Worm (Caenorhabditis elegans): ENCODE measurements around the gene lelo-1.

lelo-1 gene

ce11 chrII:6269805-6270414 lies 23.8 kb downstream of the lelo-1 start, which contains the start of gene F13H8.2:
TSS of gene F13H8.2 (plus strand) at chrII:6270364.
- TF ChIP-seq mep-1 (tag; optimal IDR thresholded peaks at IDR 0.05) = peak; percentile 31
- no peak for TF ChIP-seq zip-8 (tag; optimal IDR thresholded peaks at IDR 0.05)
- TF ChIP-seq tbx-8 (GFP tag; optimal IDR thresholded peaks at IDR 0.05) = no peak
- TF ChIP-seq nhr-2 (tag; optimal IDR thresholded peaks at IDR 0.05) = no peak
- TF ChIP-seq hlh-1 (tag; optimal IDR thresholded peaks at IDR 0.05) = no peak
- no peak for TF ChIP-seq bed-3 (GFP tag; optimal IDR thresholded peaks at IDR 0.05)
- TF ChIP-seq lin-13 (tag; optimal IDR thresholded peaks at IDR 0.05) = peak; percentile 60
- TF ChIP-seq ces-1 (GFP tag; optimal IDR thresholded peaks at IDR 0.05) = peak; percentile 93
- no peak for TF ChIP-seq M03D4.4 (tag; optimal IDR thresholded peaks at IDR 0.05)
- TF ChIP-seq unc-39 (tag; optimal IDR thresholded peaks at IDR 0.05) = no peak
- peak; percentile 59 for TF ChIP-seq pha-4 (tag; optimal IDR thresholded peaks at IDR 0.05)
- TF ChIP-seq nhr-12 (tag; optimal IDR thresholded peaks at IDR 0.05) = no peak
- TF ChIP-seq sem-2 (GFP tag; optimal IDR thresholded peaks at IDR 0.05) = no peak
- TF ChIP-seq blmp-1 (tag; optimal IDR thresholded peaks at IDR 0.05) = no peak
- peak; percentile 4 for TF ChIP-seq ceh-43 (GFP tag; optimal IDR thresholded peaks at IDR 0.05)
- peak; percentile 31 for TF ChIP-seq ceh-39 (tag; optimal IDR thresholded peaks at IDR 0.05)
- TF ChIP-seq cnd-1 (tag; optimal IDR thresholded peaks at IDR 0.05) = peak; percentile 12
- TF ChIP-seq drap-1 (GFP tag; optimal IDR thresholded peaks at IDR 0.05) = no peak
- no peak for TF ChIP-seq nhr-76 (tag; optimal IDR thresholded peaks at IDR 0.05)
- no peak for TF ChIP-seq mab-5 (tag; optimal IDR thresholded peaks at IDR 0.05)
- TF ChIP-seq unc-62 (GFP tag; optimal IDR thresholded peaks at IDR 0.05) = no peak
- TF ChIP-seq mls-2 (tag; optimal IDR thresholded peaks at IDR 0.05) = peak; percentile 9
- no peak for TF ChIP-seq ham-2 (GFP tag; optimal IDR thresholded peaks at IDR 0.05)
- no peak for TF ChIP-seq ztf-11 (tag; optimal IDR thresholded peaks at IDR 0.05)
- TF ChIP-seq flh-1 (GFP tag; optimal IDR thresholded peaks at IDR 0.05) = no peak
- TF ChIP-seq sptf-1 (tag; optimal IDR thresholded peaks at IDR 0.05) = peak; percentile 12
- TF ChIP-seq nhr-237 (tag; optimal IDR thresholded peaks at IDR 0.05) = peak; percentile 44
- no peak for TF ChIP-seq lin-32 (GFP tag; optimal IDR thresholded peaks at IDR 0.05)
- TF ChIP-seq elt-1 (tag; optimal IDR thresholded peaks at IDR 0.05; ENCODE audit: borderline replicate concordance, insufficient read depth) = no peak
- TF ChIP-seq elt-3 (tag; optimal IDR thresholded peaks at IDR 0.05) = no peak
- TF ChIP-seq unc-120 (tag; optimal IDR thresholded peaks at IDR 0.05; ENCODE audit: poor library complexity, severe bottlenecking) = peak; percentile 27
- TF ChIP-seq ceh-83 (GFP tag; optimal IDR thresholded peaks at IDR 0.05) = no peak
- TF ChIP-seq snpc-4 (tag; optimal IDR thresholded peaks at IDR 0.05) = no peak
- peak; percentile 77 for TF ChIP-seq lsy-2 (tag; optimal IDR thresholded peaks at IDR 0.05)
- TF ChIP-seq nhr-28 (tag; optimal IDR thresholded peaks at IDR 0.05) = no peak

DNA sequence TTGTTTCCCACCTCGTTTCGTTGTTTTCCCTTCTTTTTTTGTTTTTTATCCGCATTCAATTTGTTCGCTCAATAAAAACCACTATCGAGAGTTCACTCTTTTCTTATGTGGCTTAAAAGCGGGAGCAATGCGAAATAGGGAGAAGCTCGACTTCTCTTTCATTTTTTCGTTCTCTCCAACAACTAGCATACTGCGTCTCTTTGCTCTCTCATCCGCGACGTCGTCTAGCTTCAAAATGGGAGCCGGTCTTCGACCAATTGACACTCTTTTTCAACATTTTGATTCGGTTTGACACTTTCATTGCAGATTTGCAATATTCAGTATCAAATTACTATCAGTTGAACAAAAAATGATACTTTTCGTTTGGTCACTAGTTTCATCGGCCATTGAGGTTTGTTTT lies 27.8 kb downstream of the lelo-1 start, which contains the start of gene bpl-1:
bpl-1 (plus strand) TSS at position 301 of the 400 bp plus-strand sequence.
- TF ChIP-seq nhr-12 (tag; optimal IDR thresholded peaks at IDR 0.05) (no peak), snpc-4 (tag; optimal IDR thresholded peaks at IDR 0.05) (no peak), lsy-2 (tag; optimal IDR thresholded peaks at IDR 0.05) (no peak), unc-120 (tag; optimal IDR thresholded peaks at IDR 0.05; ENCODE audit: poor library complexity, severe bottlenecking) (no peak), ces-1 (GFP tag; optimal IDR thresholded peaks at IDR 0.05) (no peak), nhr-2 (tag; optimal IDR thresholded peaks at IDR 0.05) (no peak), elt-3 (tag; optimal IDR thresholded peaks at IDR 0.05) (no peak), hlh-1 (tag; optimal IDR thresholded peaks at IDR 0.05) (no peak)

ce11 chrII:6281002-6281401 lies 34.8 kb downstream of the lelo-1 start, which contains the start of gene scly-1:
TSS of gene scly-1 (minus strand) at chrII:6281102.
- TF ChIP-seq mab-5 (tag; optimal IDR thresholded peaks at IDR 0.05) (no peak), drap-1 (GFP tag; optimal IDR thresholded peaks at IDR 0.05) (no peak), elt-1 (tag; optimal IDR thresholded peaks at IDR 0.05; ENCODE audit: borderline replicate concordance, insufficient read depth) (no peak)

DNA sequence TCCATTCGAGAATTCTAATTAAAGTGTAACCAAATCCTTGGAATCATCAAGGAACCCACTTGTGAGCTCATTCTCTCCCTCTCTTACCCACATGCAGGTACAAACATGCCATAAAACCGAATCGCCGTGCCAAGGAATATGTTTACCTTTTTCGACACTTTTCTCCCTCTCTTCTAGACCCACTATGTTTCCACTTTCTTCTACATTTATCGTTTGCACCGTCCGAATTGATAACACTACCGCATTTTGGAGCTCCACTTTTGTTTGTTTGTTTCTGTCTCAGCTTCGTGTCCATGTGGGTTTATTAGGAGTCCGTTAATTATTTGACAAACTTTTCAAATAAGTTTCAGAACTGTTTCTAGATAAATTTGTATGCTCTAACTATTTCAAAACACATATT lies 35.7 kb downstream of the lelo-1 start:
- no peak for TF ChIP-seq cnd-1 (tag; optimal IDR thresholded peaks at IDR 0.05)
- TF ChIP-seq elt-1 (tag; optimal IDR thresholded peaks at IDR 0.05; ENCODE audit: borderline replicate concordance, insufficient read depth) = no peak
- TF ChIP-seq hlh-1 (tag; optimal IDR thresholded peaks at IDR 0.05) = no peak
- TF ChIP-seq ham-2 (GFP tag; optimal IDR thresholded peaks at IDR 0.05) = no peak
- no peak for TF ChIP-seq drap-1 (GFP tag; optimal IDR thresholded peaks at IDR 0.05)
- no peak for TF ChIP-seq blmp-1 (tag; optimal IDR thresholded peaks at IDR 0.05)
- no peak for TF ChIP-seq elt-3 (tag; optimal IDR thresholded peaks at IDR 0.05)
- no peak for TF ChIP-seq nhr-2 (tag; optimal IDR thresholded peaks at IDR 0.05)
- TF ChIP-seq lin-32 (GFP tag; optimal IDR thresholded peaks at IDR 0.05) = no peak
- TF ChIP-seq pha-4 (tag; optimal IDR thresholded peaks at IDR 0.05) = no peak
- TF ChIP-seq unc-120 (tag; optimal IDR thresholded peaks at IDR 0.05; ENCODE audit: poor library complexity, severe bottlenecking) = no peak
- TF ChIP-seq ceh-39 (tag; optimal IDR thresholded peaks at IDR 0.05) = no peak
- TF ChIP-seq lin-13 (tag; optimal IDR thresholded peaks at IDR 0.05) = no peak
- TF ChIP-seq flh-1 (GFP tag; optimal IDR thresholded peaks at IDR 0.05) = no peak
